Fruit fly (Drosophila melanogaster) whole organism, pupa: ENCODE data around the gene CG8461.

Experiments
- CG12605 ChIP-seq: fragments of 200-800 bp; sonication (Bioruptor generic); IDR thresholded peaks from 2 replicates; pipeline ENCODE4 v1.3.6; 2022; ENCODE audit warnings: missing biosample characterization, missing genetic modification characterization
- CG14655 ChIP-seq: fragments of 200-800 bp; sonication (Bioruptor generic); optimal IDR thresholded peaks from 3 replicates; lab custom pipeline; 2017; ENCODE audit warnings: mild to moderate bottlenecking, missing biosample characterization, missing genetic modification reagents, missing genetic modification characterization
- CG15710 ChIP-seq: fragments of 200-800 bp; sonication (Bioruptor generic); optimal IDR thresholded peaks from 2 replicates; lab custom pipeline; 2018; ENCODE audit warnings: missing biosample characterization, mild to moderate bottlenecking, missing genetic modification characterization, moderate library complexity
- CG17806 ChIP-seq: fragments of 200-800 bp; sonication (Bioruptor generic); optimal IDR thresholded peaks from 2 replicates; lab custom pipeline; 2018; ENCODE audit warnings: missing biosample characterization, mild to moderate bottlenecking, missing genetic modification characterization, moderate library complexity
- CG34367 ChIP-seq: fragments of 200-800 bp; sonication (Bioruptor generic); optimal IDR thresholded peaks from 2 replicates; lab custom pipeline; 2018; ENCODE audit warnings: missing biosample characterization, mild to moderate bottlenecking, missing genetic modification characterization
- CG8301 ChIP-seq: fragments of 200-800 bp; sonication (Bioruptor generic); optimal IDR thresholded peaks from 2 replicates; lab custom pipeline; 2018; ENCODE audit warnings: missing biosample characterization, mild to moderate bottlenecking, missing genetic modification characterization
- D1 ChIP-seq: fragments of 200-800 bp; sonication (Bioruptor generic); optimal IDR thresholded peaks from 2 replicates; lab custom pipeline; 2018; ENCODE audit warnings: missing biosample characterization, mild to moderate bottlenecking, missing genetic modification characterization, moderate library complexity
- EcR ChIP-seq: fragments of 200-800 bp; sonication (Bioruptor generic); optimal IDR thresholded peaks from 3 replicates; lab custom pipeline; 2019; ENCODE audit warnings: missing biosample characterization, missing genetic modification characterization, mild to moderate bottlenecking, moderate library complexity, missing genetic modification reagents
- Ets98B ChIP-seq: fragments of 200-800 bp; sonication (Bioruptor generic); IDR thresholded peaks from 2 replicates; pipeline ENCODE4 v1.3.6; 2022; ENCODE audit warnings: missing biosample characterization, missing genetic modification characterization
- Pif1A ChIP-seq: fragments of 200-800 bp; sonication (Bioruptor generic); optimal IDR thresholded peaks from 3 replicates; lab custom pipeline; 2016; ENCODE audit warnings: missing biosample characterization, missing genetic modification characterization
- Snoo ChIP-seq: fragments of 200-800 bp; sonication (Bioruptor generic); optimal IDR thresholded peaks from 3 replicates; lab custom pipeline; 2017; ENCODE audit warnings: missing biosample characterization, mild to moderate bottlenecking, missing genetic modification characterization, inconsistent platforms
- fd96Ca ChIP-seq: fragments of 200-800 bp; sonication (Bioruptor generic); IDR thresholded peaks from 3 replicates; pipeline ENCODE4 v1.3.6; 2022; ENCODE audit warnings: missing biosample characterization, missing genetic modification characterization
- gl ChIP-seq: fragments of 200-800 bp; sonication (Bioruptor generic); optimal IDR thresholded peaks from 2 replicates; lab custom pipeline; 2018; ENCODE audit warnings: missing biosample characterization, mild to moderate bottlenecking, missing genetic modification characterization

DNA sequence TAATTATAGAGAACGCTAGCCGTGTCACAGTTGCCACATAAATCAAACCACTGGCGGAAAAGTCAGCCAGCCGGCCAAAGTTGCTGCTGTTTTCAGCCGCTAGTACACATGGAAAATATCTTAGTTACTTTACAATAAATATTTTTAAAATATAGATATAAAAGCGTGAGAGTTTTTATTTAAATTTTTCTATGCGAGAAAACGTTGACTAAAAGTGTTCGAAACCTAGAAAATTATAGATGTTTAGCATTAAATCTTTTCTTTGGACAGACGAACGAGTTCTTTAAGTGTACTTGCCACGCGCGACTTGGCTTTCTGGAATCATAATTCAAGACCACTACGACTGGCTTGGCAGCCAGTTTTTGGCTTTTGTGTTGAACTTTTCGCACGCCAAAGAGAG, 27.0 kb downstream of the CG8461 start:
- TF ChIP-seq Snoo, result no peak
- 0 out of 3 replicates have a peak, but pooled peaks have one; percentile 53 for TF ChIP-seq fd96Ca (GFP tag; lab: Robert Waterston, UW)
- TF ChIP-seq CG34367, result no peak
- TF ChIP-seq EcR (GFP tag; lab: Kevin White, UChicago), result no peak
- TF ChIP-seq CG14655, result peak; percentile 65
- TF ChIP-seq CG15710, result no peak
- peak; percentile 22 for TF ChIP-seq Pif1A
- TF ChIP-seq Ets98B (GFP tag; lab: Robert Waterston, UW), result peak; percentile 81
- no peak for TF ChIP-seq gl (tag; lab: Kevin White, UChicago)
- TF ChIP-seq CG8301 (tag; lab: Kevin White, UChicago), result peak; percentile 72
- no peak for TF ChIP-seq D1 (tag; lab: Kevin White, UChicago)
- peak; percentile 1 for TF ChIP-seq CG17806 (tag; lab: Kevin White, UChicago)
- TF ChIP-seq CG12605 (GFP tag; lab: Robert Waterston, UW), result peak; percentile 44
